Fruit fly (Drosophila melanogaster) whole organism, embryonic: ENCODE measurements around the gene SCCRO.

ENCODE experiments used
- Ada2b ChIP-seq: fragments of 200-800 bp; sonication (Bioruptor generic); IDR thresholded peaks from 2 replicates; pipeline ENCODE4 v1.3.6; 2022; ENCODE audit warnings: missing biosample characterization, missing genetic modification characterization
- Antp ChIP-seq: fragments of 200-800 bp; sonication (Bioruptor generic); optimal IDR thresholded peaks from 3 replicates; lab custom pipeline; 2016; ENCODE audit warnings: missing biosample characterization, missing genetic modification characterization
- B-H2 ChIP-seq: fragments of 200-800 bp; sonication (Bioruptor generic); optimal IDR thresholded peaks from 2 replicates; lab custom pipeline; 2018; ENCODE audit warnings: missing biosample characterization, mild to moderate bottlenecking, missing genetic modification characterization
- Bgb ChIP-seq: fragments of 200-800 bp; sonication (Bioruptor generic); IDR thresholded peaks from 2 replicates; pipeline ENCODE4 v1.3.6; 2022; ENCODE audit warnings: missing biosample characterization, missing genetic modification characterization; ENCODE audit not compliant: partially characterized antibody
- BtbVII ChIP-seq: fragments of 200-800 bp; sonication (Bioruptor generic); optimal IDR thresholded peaks from 3 replicates; lab custom pipeline; 2017; ENCODE audit warnings: missing biosample characterization, mild to moderate bottlenecking, missing genetic modification characterization
- CG10267 ChIP-seq: fragments of 200-800 bp; sonication (Bioruptor generic); optimal IDR thresholded peaks from 2 replicates; lab custom pipeline; 2018; ENCODE audit warnings: missing biosample characterization, mild to moderate bottlenecking, missing genetic modification characterization, moderate library complexity
- CG12391 ChIP-seq: fragments of 200-800 bp; sonication (Bioruptor generic); optimal IDR thresholded peaks from 3 replicates; lab custom pipeline; 2018; ENCODE audit warnings: missing biosample characterization, mild to moderate bottlenecking, missing genetic modification characterization, moderate library complexity
- CG12769 ChIP-seq: fragments of 200-800 bp; sonication (Bioruptor generic); optimal IDR thresholded peaks from 2 replicates; lab custom pipeline; 2019; ENCODE audit warnings: missing biosample characterization, mild to moderate bottlenecking, missing genetic modification characterization, moderate library complexity
- CG14710 ChIP-seq: fragments of 200-800 bp; sonication (Bioruptor generic); optimal IDR thresholded peaks from 3 replicates; lab custom pipeline; 2019; ENCODE audit warnings: missing biosample characterization, mild to moderate bottlenecking, missing genetic modification characterization, moderate library complexity
- CG1603 ChIP-seq: fragments of 200-800 bp; sonication (Bioruptor generic); optimal IDR thresholded peaks from 2 replicates; lab custom pipeline; 2019; ENCODE audit warnings: missing biosample characterization, mild to moderate bottlenecking, missing genetic modification characterization, moderate library complexity
- CG17186 ChIP-seq: fragments of 200-800 bp; sonication (Bioruptor generic); optimal IDR thresholded peaks from 3 replicates; lab custom pipeline; 2017; ENCODE audit warnings: missing biosample characterization, missing genetic modification reagents, missing genetic modification characterization
- CG17829 ChIP-seq: fragments of 200-800 bp; optimal IDR thresholded peaks from 2 replicates; lab custom pipeline; 2019; ENCODE audit warnings: missing biosample characterization, mild to moderate bottlenecking, missing genetic modification characterization, moderate library complexity
- CG18599 ChIP-seq: fragments of 200-800 bp; sonication (Bioruptor generic); optimal IDR thresholded peaks from 3 replicates; lab custom pipeline; 2017; ENCODE audit warnings: missing biosample characterization, missing genetic modification characterization, mild to moderate bottlenecking, moderate library complexity, missing genetic modification reagents
- CG2678 ChIP-seq: fragments of 200-800 bp; sonication (Bioruptor generic); optimal IDR thresholded peaks from 3 replicates; lab custom pipeline; 2019; ENCODE audit warnings: missing biosample characterization, mild to moderate bottlenecking, missing genetic modification characterization, moderate library complexity
- CG3407 ChIP-seq: fragments of 200-800 bp; sonication (Bioruptor generic); optimal IDR thresholded peaks from 2 replicates; lab custom pipeline; 2018; ENCODE audit warnings: missing biosample characterization, mild to moderate bottlenecking, missing genetic modification characterization
- CG34224 ChIP-seq: fragments of 200-800 bp; sonication (Bioruptor generic); IDR thresholded peaks from 3 replicates; pipeline ENCODE4 v1.3.6; 2022; ENCODE audit warnings: missing biosample characterization, missing genetic modification characterization; ENCODE audit not compliant: partially characterized antibody
- CG34376 ChIP-seq: fragments of 200-800 bp; sonication (Bioruptor generic); optimal IDR thresholded peaks from 2 replicates; lab custom pipeline; 2018; ENCODE audit warnings: missing biosample characterization, mild to moderate bottlenecking, missing genetic modification characterization
- CG4328 ChIP-seq: fragments of 200-800 bp; sonication (Bioruptor generic); optimal IDR thresholded peaks from 3 replicates; lab custom pipeline; 2017; ENCODE audit warnings: missing biosample characterization, missing genetic modification reagents, missing genetic modification characterization
- CG4617 ChIP-seq: fragments of 200-800 bp; sonication (Bioruptor generic); optimal IDR thresholded peaks from 3 replicates; lab custom pipeline; 2016; ENCODE audit warnings: missing biosample characterization, missing genetic modification characterization, borderline replicate concordance
- CG6254 ChIP-seq: fragments of 200-800 bp; sonication (Bioruptor generic); optimal IDR thresholded peaks from 3 replicates; lab custom pipeline; 2017; ENCODE audit warnings: mild to moderate bottlenecking, missing biosample characterization, missing genetic modification reagents, missing genetic modification characterization
- CG8290 ChIP-seq, 3 experiments: fragments of 200-800 bp; sonication (Bioruptor generic); optimal IDR thresholded peaks; 2 replicates each; lab custom pipeline; 2016 to 2019; ENCODE audit warnings: missing biosample characterization in 3 of 3, missing genetic modification characterization in 3 of 3, mild to moderate bottlenecking in 2 of 3, moderate library complexity in 1 of 3
- CG9609 ChIP-seq: fragments of 200-800 bp; sonication (Bioruptor generic); optimal IDR thresholded peaks from 3 replicates; lab custom pipeline; 2016; ENCODE audit warnings: missing biosample characterization, missing genetic modification characterization
- Doc3 ChIP-seq: fragments of 200-800 bp; sonication (Bioruptor generic); IDR thresholded peaks from 3 replicates; pipeline ENCODE4 v1.3.6; 2022; ENCODE audit warnings: missing biosample characterization, missing genetic modification characterization; ENCODE audit not compliant: partially characterized antibody
- E2f2 ChIP-seq: fragments of 200-800 bp; sonication (Bioruptor generic); IDR thresholded peaks from 2 replicates; pipeline ENCODE4 v1.3.6; 2022; ENCODE audit warnings: missing biosample characterization, missing genetic modification characterization
- HLH4C ChIP-seq: fragments of 200-800 bp; sonication (Bioruptor generic); IDR thresholded peaks from 3 replicates; pipeline ENCODE4 v1.3.6; 2022; ENCODE audit warnings: missing biosample characterization, missing genetic modification characterization; ENCODE audit not compliant: partially characterized antibody
- Hand ChIP-seq: fragments of 200-800 bp; sonication (Bioruptor generic); optimal IDR thresholded peaks from 2 replicates; lab custom pipeline; 2017; ENCODE audit warnings: mild to moderate bottlenecking, missing biosample characterization, missing genetic modification reagents, missing genetic modification characterization
- Med ChIP-seq: fragments of 200-800 bp; sonication (Bioruptor generic); peaks from one replicate; lab custom pipeline; 2016; ENCODE audit warnings: missing biosample characterization, missing genetic modification characterization, mild to moderate bottlenecking, inconsistent platforms, moderate library complexity
- Meics ChIP-seq: fragments of 200-800 bp; sonication (Bioruptor generic); optimal IDR thresholded peaks from 2 replicates; lab custom pipeline; 2017; ENCODE audit warnings: missing biosample characterization, mild to moderate bottlenecking, missing genetic modification characterization
- Spps ChIP-seq: fragments of 200-800 bp; sonication (Bioruptor generic); optimal IDR thresholded peaks from 2 replicates; lab custom pipeline; 2018; ENCODE audit warnings: missing biosample characterization, mild to moderate bottlenecking, missing genetic modification characterization
- Vsx1 ChIP-seq: fragments of 200-800 bp; sonication (Bioruptor generic); optimal IDR thresholded peaks from 2 replicates; lab custom pipeline; 2017; ENCODE audit warnings: missing biosample characterization, mild to moderate bottlenecking, missing genetic modification characterization, missing genetic modification reagents
- YL-1 ChIP-seq: fragments of 200-800 bp; sonication (Bioruptor generic); optimal IDR thresholded peaks from 3 replicates; lab custom pipeline; 2017; ENCODE audit warnings: missing biosample characterization, mild to moderate bottlenecking, missing genetic modification characterization
- amos ChIP-seq: fragments of 200-800 bp; sonication (Bioruptor generic); IDR thresholded peaks from 2 replicates; pipeline ENCODE4 v1.3.6; 2022; ENCODE audit warnings: missing biosample characterization, missing genetic modification characterization; ENCODE audit not compliant: partially characterized antibody
- bigmax ChIP-seq: fragments of 200-800 bp; sonication (Bioruptor generic); optimal IDR thresholded peaks from 2 replicates; lab custom pipeline; 2018; ENCODE audit warnings: missing biosample characterization, mild to moderate bottlenecking, missing genetic modification characterization
- eve ChIP-seq, 2 experiments: fragments of >200 bp; optimal IDR thresholded peaks; 2 replicates each; lab custom pipeline; 2017; ENCODE audit warnings: missing biosample characterization in 2 of 2, missing genetic modification characterization in 2 of 2
- exex ChIP-seq: fragments of 200-800 bp; sonication (Bioruptor generic); optimal IDR thresholded peaks from 4 replicates; lab custom pipeline; 2018; ENCODE audit warnings: missing biosample characterization, mild to moderate bottlenecking, missing genetic modification characterization, moderate library complexity
- onecut ChIP-seq: fragments of 200-800 bp; sonication (Bioruptor generic); IDR thresholded peaks from 2 replicates; pipeline ENCODE4 v1.3.6; 2022; ENCODE audit warnings: missing biosample characterization, missing genetic modification characterization
- prd ChIP-seq, 3 experiments: fragments of >200 bp in 2 of 3; fragments of 200-800 bp in 1 of 3; sonication (Bioruptor generic) in 1 of 3; optimal IDR thresholded peaks in 2 of 3; IDR thresholded peaks in 1 of 3; 2 replicates in 2 of 3; 3 replicates in 1 of 3; pipeline versions ENCODE4 v1.3.6 to Lab custom; 2017 to 2022; ENCODE audit warnings: missing biosample characterization in 1 of 3, missing genetic modification characterization in 1 of 3
- pzg ChIP-seq: fragments of 200-800 bp; sonication (Bioruptor generic); optimal IDR thresholded peaks from 3 replicates; lab custom pipeline; 2018; ENCODE audit warnings: missing biosample characterization, mild to moderate bottlenecking, missing genetic modification characterization, moderate library complexity
- sens ChIP-seq: fragments of 200-800 bp; sonication (Bioruptor generic); peaks from one replicate; lab custom pipeline; 2016; ENCODE audit warnings: missing biosample characterization, missing genetic modification characterization
- sug ChIP-seq: fragments of 200-800 bp; optimal IDR thresholded peaks from 2 replicates; lab custom pipeline; 2019; ENCODE audit warnings: missing biosample characterization, mild to moderate bottlenecking, missing genetic modification characterization, moderate library complexity
- trem ChIP-seq: fragments of 200-800 bp; optimal IDR thresholded peaks from 3 replicates; lab custom pipeline; 2019; ENCODE audit warnings: missing biosample characterization, mild to moderate bottlenecking, missing genetic modification characterization, moderate library complexity
- twi ChIP-seq: fragments of 200-800 bp; optimal IDR thresholded peaks from 2 replicates; lab custom pipeline; 2019; ENCODE audit warnings: missing biosample characterization, mild to moderate bottlenecking, missing genetic modification characterization, moderate library complexity
- zen2 ChIP-seq: fragments of 200-800 bp; sonication (Bioruptor generic); IDR thresholded peaks from 3 replicates; pipeline ENCODE4 v1.3.6; 2022; ENCODE audit warnings: missing biosample characterization, missing genetic modification characterization; ENCODE audit not compliant: partially characterized antibody

SCCRO gene

dm6 chr3L:15519920-15520319, 43.3 kb upstream of the SCCRO start:
- TF ChIP-seq CG4328 (GFP tag; lab: Kevin White, UChicago) (no peak), CG12769 (tag; lab: Kevin White, UChicago) (no peak), CG2678 (peak; percentile 66), sens (peak; percentile 57), CG34376 (GFP tag; lab: Kevin White, UChicago) (peak; percentile 62), prd (optimal IDR thresholded peaks at IDR 0.05; lab: Kevin White, UChicago) (no peak), prd (GFP tag; IDR thresholded peaks at IDR 0.05; lab: Robert Waterston, UW) (no peak), bigmax (GFP tag; lab: Kevin White, UChicago) (peak; percentile 74), sug (tag; lab: Kevin White, UChicago) (peak; percentile 54), exex (tag; lab: Kevin White, UChicago) (peak; percentile 94), Meics (GFP tag; lab: Kevin White, UChicago) (peak; percentile 10), BtbVII (GFP tag; lab: Kevin White, UChicago) (peak; percentile 22), Spps (tag; lab: Kevin White, UChicago) (no peak)

dm6 chr3L:15520320-15520719, 42.9 kb upstream of the SCCRO start, which contains the start of gene yellow-k:
yellow-k (plus strand) TSS chr3L:15520620.
- TF ChIP-seq CG18599 (GFP tag; lab: Kevin White, UChicago): no peak
- no peak for TF ChIP-seq Vsx1 (GFP tag; lab: Kevin White, UChicago)
- TF ChIP-seq twi (tag; lab: Kevin White, UChicago): no peak
- TF ChIP-seq Ada2b (GFP tag; lab: Robert Waterston, UW): no peak
- TF ChIP-seq, all 482 proteins: peak for 0

- TF ChIP-seq pzg (GFP tag; lab: Kevin White, UChicago): peak; percentile 93
- peak; percentile 39 for TF ChIP-seq CG17186 (GFP tag; lab: Kevin White, UChicago)
- TF ChIP-seq sug (tag; lab: Kevin White, UChicago): peak; percentile 38
- TF ChIP-seq HLH4C (GFP tag; lab: Robert Waterston, UW): peak; percentile 78
- TF ChIP-seq Antp: no peak
- no peak for TF ChIP-seq CG9609
- TF ChIP-seq YL-1: peak; percentile 72
- TF ChIP-seq Hand: no peak
- peak; percentile 70 for TF ChIP-seq Bgb (GFP tag; lab: Robert Waterston, UW)
- TF ChIP-seq CG10267 (tag; lab: Kevin White, UChicago): peak; percentile 44
- 0 out of 2 replicates have a peak, but pooled peaks have one; percentile 3 for TF ChIP-seq onecut (GFP tag; lab: Robert Waterston, UW)
- TF ChIP-seq CG3407 (GFP tag; lab: Kevin White, UChicago): no peak
- peak; percentile 99 for TF ChIP-seq E2f2
- peak; percentile 48; the same call in 2 of the 3 replicates for TF ChIP-seq Doc3
- TF ChIP-seq CG6254 (GFP tag; lab: Kevin White, UChicago): no peak
- TF ChIP-seq CG8290 (GFP tag; optimal IDR thresholded peaks at IDR 0.05; lab: Kevin White, UChicago): no peak
- TF ChIP-seq CG8290 (tag; optimal IDR thresholded peaks at IDR 0.05; lab: Kevin White, UChicago): peak in 1 of 2 experiments; percentile 23
- TF ChIP-seq CG34224 (GFP tag; lab: Robert Waterston, UW): peak; percentile 72
- peak; percentile 59 for TF ChIP-seq Med (GFP tag; lab: Kevin White, UChicago)
- TF ChIP-seq CG17829 (tag; lab: Kevin White, UChicago): peak; percentile 43
- peak; percentile 23 for TF ChIP-seq CG12391 (tag; lab: Kevin White, UChicago)
- peak; percentile 66 for TF ChIP-seq CG4617 (GFP tag; lab: Kevin White, UChicago)
- TF ChIP-seq CG1603 (tag; lab: Kevin White, UChicago): peak; percentile 60
- TF ChIP-seq trem: peak; percentile 70
- peak; percentile 64; the same call in 1 of the 2 replicates for TF ChIP-seq amos (GFP tag; lab: Robert Waterston, UW)
- peak; percentile 100 for TF ChIP-seq CG14710 (tag; lab: Kevin White, UChicago)
- no peak; the same call in 2 of the 3 replicates for TF ChIP-seq zen2 (GFP tag; lab: Robert Waterston, UW)
- TF ChIP-seq B-H2 (GFP tag; lab: Kevin White, UChicago): peak; percentile 22
- TF ChIP-seq eve (GFP tag; optimal IDR thresholded peaks at IDR 0.05; lab: Kevin White, UChicago): peak in 1 of 2 experiments; percentile 79
- no peak for TF ChIP-seq CG12769 (tag; lab: Kevin White, UChicago)
These were observed 39.4 kb upstream of the SCCRO start, which contains the start of gene CG7945 for dm6 chr3L:15523806-15524346. CG7945 (minus strand) TSS chr3L:15524137.
